Worm (Caenorhabditis elegans): ENCODE data around the gene egl-45.

DNA sequence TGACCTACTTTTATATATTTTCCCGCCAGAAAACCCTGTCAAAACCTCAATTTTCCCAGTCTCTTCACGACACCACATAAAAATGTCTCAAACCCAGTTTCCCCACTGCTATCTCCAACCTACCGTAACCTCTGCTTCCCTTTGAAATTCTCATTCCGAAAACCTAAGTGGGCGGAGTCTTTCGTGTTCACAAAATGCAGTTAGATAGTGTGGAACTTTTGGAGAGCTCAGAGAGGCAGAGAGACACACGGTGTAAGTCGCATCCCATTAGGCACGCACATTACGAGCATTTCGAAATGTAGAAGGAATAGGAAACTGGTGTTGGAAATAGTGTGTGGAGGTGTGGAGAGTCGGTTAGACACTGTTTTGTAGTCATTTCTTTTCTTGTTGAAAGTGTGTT lies 8.6 kb downstream of the egl-45 start:
- no peak for TF ChIP-seq nhr-11 (tag; optimal IDR thresholded peaks at IDR 0.05)
- no peak for TF ChIP-seq ceh-31 (tag; optimal IDR thresholded peaks at IDR 0.05)
- TF ChIP-seq K02D7.2 (tag; optimal IDR thresholded peaks at IDR 0.05), result no peak
- TF ChIP-seq hlh-13 (GFP tag; optimal IDR thresholded peaks at IDR 0.05), result no peak
- TF ChIP-seq ceh-19 (GFP tag; optimal IDR thresholded peaks at IDR 0.05), result no peak
